Worm (Caenorhabditis elegans): Measurements from ENCODE around the gene C25G4.17.

- TF ChIP-seq bed-2 (GFP tag; IDR thresholded peaks at IDR 0.05), result no peak
- TF ChIP-seq ceh-100 (GFP tag; IDR thresholded peaks at IDR 0.05), result no peak
- TF ChIP-seq F33H1.4 (GFP tag; IDR thresholded peaks at IDR 0.05), result no peak
- TF ChIP-seq ztf-18 (tag; optimal IDR thresholded peaks at IDR 0.05), result no peak
- no peak for TF ChIP-seq Y79H2A.3 (GFP tag; conservative IDR thresholded peaks at IDR 0.05)
Measured at ce11 chrIV:12398437-12398836, 43.4 kb upstream of the C25G4.17 start, which contains the start of gene acs-20.
